Worm (Caenorhabditis elegans): Measurements from ENCODE around the gene F18E3.12.
"Not testable (repeated sequence)": the region's sequence is repeated elsewhere in the genome, so short reads cannot be mapped to it uniquely, and the experiment has no call there.

DNA sequence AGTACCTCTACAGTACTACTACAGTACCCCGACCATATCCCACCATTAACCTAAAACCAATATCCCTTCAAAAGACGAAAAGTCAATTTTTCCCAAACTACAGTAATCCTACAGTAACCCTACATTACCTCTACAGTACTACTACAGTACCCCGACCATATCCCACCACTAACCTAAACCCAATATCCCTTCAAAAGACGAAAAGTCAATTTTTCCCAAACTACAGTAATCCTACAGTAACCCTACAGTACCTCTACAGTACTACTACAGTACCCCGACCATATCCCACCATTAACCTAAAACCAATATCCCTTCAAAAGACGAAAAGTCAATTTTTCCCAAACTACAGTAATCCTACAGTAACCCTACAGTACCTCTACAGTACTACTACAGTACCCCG lies 29.5 kb downstream of the F18E3.12 start, which contains the start of gene nhr-141:
- not testable (repeated sequence) for TF ChIP-seq ama-1 (optimal IDR thresholded peaks at IDR 0.05); snpc-4 (tag; optimal IDR thresholded peaks at IDR 0.05); unc-39 (tag; optimal IDR thresholded peaks at IDR 0.05)
